Worm (Caenorhabditis elegans): Measurements from ENCODE around the gene dnj-25.

The dnj-25 gene

DNA sequence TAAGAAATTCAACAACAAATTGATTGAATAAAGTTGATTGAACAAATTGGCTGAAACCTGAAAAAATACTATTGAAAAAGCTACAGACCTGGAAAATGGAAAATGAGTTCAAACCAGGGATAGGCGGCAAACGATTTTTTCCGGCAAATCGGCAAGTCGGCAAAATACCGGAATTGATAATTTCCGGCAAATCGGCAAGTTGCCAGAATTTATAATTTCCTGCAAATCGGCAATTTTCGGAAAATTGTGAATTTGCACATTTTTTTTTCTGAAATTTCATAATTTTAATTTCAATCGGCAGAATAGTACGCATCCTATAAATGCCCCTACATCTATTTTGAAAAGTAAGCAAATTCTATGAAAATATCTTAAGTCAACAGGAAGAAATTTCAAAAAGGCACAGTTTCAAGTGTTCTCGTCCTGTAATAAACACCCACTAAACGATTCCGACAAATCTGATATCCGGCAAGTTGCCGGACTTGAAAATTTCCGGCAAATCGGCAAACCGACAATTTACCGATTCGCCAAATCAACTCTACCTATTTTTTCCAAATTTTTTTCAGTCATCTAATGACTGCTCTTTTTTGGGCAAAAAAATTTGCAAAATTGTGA is 27.2 kb downstream of the dnj-25 start (continued):
- no peak for TF ChIP-seq zip-2 (tag; optimal IDR thresholded peaks at IDR 0.05)
- 0 out of 2 replicates have a peak, but pooled peaks have one; percentile 19 for TF ChIP-seq snpc-1.2 (GFP tag; IDR thresholded peaks at IDR 0.05)
- peak; percentile 6 for TF ChIP-seq mep-1 (tag; optimal IDR thresholded peaks at IDR 0.05)
- TF ChIP-seq zfp-3 (GFP tag; conservative IDR thresholded peaks at IDR 0.05): 0 out of 2 replicates have a peak, but pooled peaks have one; percentile 47
- no peak for TF ChIP-seq jun-1 (tag; optimal IDR thresholded peaks at IDR 0.05)
- no peak for TF ChIP-seq zag-1 (tag; optimal IDR thresholded peaks at IDR 0.05)
- no peak for TF ChIP-seq lim-7 (GFP tag; IDR thresholded peaks at IDR 0.05)
- no peak for TF ChIP-seq unc-62 (GFP tag; optimal IDR thresholded peaks at IDR 0.05 in 1 of 2)
- TF ChIP-seq unc-62 (tag; optimal IDR thresholded peaks at IDR 0.05): no peak
- TF ChIP-seq ceh-20 (GFP tag; IDR thresholded peaks at IDR 0.05): no peak
- TF ChIP-seq rbr-2 (tag; optimal IDR thresholded peaks at IDR 0.05): no peak
- 0 out of 2 replicates have a peak, but pooled peaks have one; percentile 13 for TF ChIP-seq Y75B8A.6 (GFP tag; IDR thresholded peaks at IDR 0.05)
- peak; percentile 56; the same call in 1 of the 2 replicates for TF ChIP-seq dmd-9 (GFP tag; IDR thresholded peaks at IDR 0.05)
- no peak for TF ChIP-seq ztf-11 (tag; optimal IDR thresholded peaks at IDR 0.05)
- TF ChIP-seq F49E8.2 (tag; optimal IDR thresholded peaks at IDR 0.05; ENCODE audit: borderline replicate concordance): no peak
- TF ChIP-seq nhr-237 (tag; optimal IDR thresholded peaks at IDR 0.05): no peak
- no peak for TF ChIP-seq ceh-82 (tag; optimal IDR thresholded peaks at IDR 0.05)
- no peak for TF ChIP-seq lsy-2 (tag; optimal IDR thresholded peaks at IDR 0.05)
- no peak for TF ChIP-seq lin-39 (tag; optimal IDR thresholded peaks at IDR 0.05)
- no peak for TF ChIP-seq F10B5.3 (tag; optimal IDR thresholded peaks at IDR 0.05)
- 0 out of 4 replicates have a peak, but pooled peaks of 1 of the 2 experiments have one; percentile 11 for TF ChIP-seq madf-5 (GFP tag; IDR thresholded peaks at IDR 0.05)
- no peak for TF ChIP-seq Y105C5A.15 (GFP tag; IDR thresholded peaks at IDR 0.05)
- TF ChIP-seq egl-43 (GFP tag; IDR thresholded peaks at IDR 0.05): no peak
- TF ChIP-seq zip-11 (GFP tag; IDR thresholded peaks at IDR 0.05): no peak
- TF ChIP-seq ctbp-1 (GFP tag; IDR thresholded peaks at IDR 0.05): no peak
- TF ChIP-seq nhr-102 (tag; optimal IDR thresholded peaks at IDR 0.05): no peak
- peak; percentile 4 for TF ChIP-seq nhr-48 (tag; optimal IDR thresholded peaks at IDR 0.05)
- no peak for TF ChIP-seq mxl-3 (GFP tag; optimal IDR thresholded peaks at IDR 0.05)
- TF ChIP-seq mes-2 (tag; optimal IDR thresholded peaks at IDR 0.05; ENCODE audit: poor library complexity, severe bottlenecking): peak; percentile 9
- TF ChIP-seq daf-16 (GFP tag; optimal IDR thresholded peaks at IDR 0.05): peak in 1 of 2 experiments; percentile 63
- TF ChIP-seq daf-16 (tag; optimal IDR thresholded peaks at IDR 0.05): no peak
- TF ChIP-seq egl-27 (tag; optimal IDR thresholded peaks at IDR 0.05): no peak
- TF ChIP-seq tra-1 (GFP tag; IDR thresholded peaks at IDR 0.05): no peak
- no peak for TF ChIP-seq nhr-77 (tag; optimal IDR thresholded peaks at IDR 0.05)
- no peak for TF ChIP-seq nhr-76 (tag; optimal IDR thresholded peaks at IDR 0.05)
- no peak for TF ChIP-seq madf-9 (GFP tag; conservative IDR thresholded peaks at IDR 0.05)
- no peak for TF ChIP-seq ceh-62 (tag; optimal IDR thresholded peaks at IDR 0.05)
- TF ChIP-seq tag-97 (GFP tag; IDR thresholded peaks at IDR 0.05): no peak
- no peak for TF ChIP-seq lin-15B (tag; optimal IDR thresholded peaks at IDR 0.05)
- no peak for TF ChIP-seq hlh-11 (tag; optimal IDR thresholded peaks at IDR 0.05)
- no peak for TF ChIP-seq duxl-1 (tag; optimal IDR thresholded peaks at IDR 0.05; ENCODE audit: poor library complexity)
- TF ChIP-seq sdz-12 (GFP tag; optimal IDR thresholded peaks at IDR 0.05): no peak
- no peak for TF ChIP-seq gei-8 (GFP tag; optimal IDR thresholded peaks at IDR 0.05)
- no peak for TF ChIP-seq aly-2 (tag; optimal IDR thresholded peaks at IDR 0.05)
- no peak for TF ChIP-seq php-3 (GFP tag; IDR thresholded peaks at IDR 0.05)
- no peak for TF ChIP-seq nhr-25 (tag; optimal IDR thresholded peaks at IDR 0.05; ENCODE audit: borderline replicate concordance, insufficient read depth)
- no peak for TF ChIP-seq R02D3.7 (tag; optimal IDR thresholded peaks at IDR 0.05)
- no peak for TF ChIP-seq aha-1 (tag)
- no peak for TF ChIP-seq mdl-1 (tag; optimal IDR thresholded peaks at IDR 0.05)
- no peak for TF ChIP-seq ceh-28 (tag; optimal IDR thresholded peaks at IDR 0.05)
- no peak for TF ChIP-seq fkh-10 (GFP tag; optimal IDR thresholded peaks at IDR 0.05)
- no peak for TF ChIP-seq nhr-6 (tag; optimal IDR thresholded peaks at IDR 0.05)

Data from whole organism, L4 larva.